Worm (Caenorhabditis elegans) whole organism, L4/young adult: ENCODE measurements around the gene E04F6.10.

Source experiments
- dao-5 ChIP-seq: sonication (generic microtip); optimal IDR thresholded peaks from 2 replicates; lab custom pipeline; 2016; ENCODE audit warnings: missing genotype, missing genetic modification characterization, moderate library complexity, missing compliant biosample characterization
- him-1 ChIP-seq: sonication (generic microtip); optimal IDR thresholded peaks from 2 replicates; lab custom pipeline; 2016; ENCODE audit warnings: missing genotype, missing genetic modification reagents, missing genetic modification characterization, missing compliant biosample characterization

ce11 chrII:7189120-7189519 is 27.8 kb downstream of the E04F6.10 start, which contains the start of gene E04F6.4:
- TF ChIP-seq him-1 (tag; lab: Kevin White, UChicago) (no peak), dao-5 (tag; lab: Kevin White, UChicago) (no peak)
